Fruit fly (Drosophila melanogaster) whole organism, prepupa: Measurements from ENCODE around the gene BthD.

Source experiments
- Blimp-1 ChIP-seq: fragments of 200-800 bp; sonication (Bioruptor generic); optimal IDR thresholded peaks from 3 replicates; lab custom pipeline; 2017; ENCODE audit warnings: missing biosample characterization, missing genetic modification characterization, mild to moderate bottlenecking, moderate library complexity, missing genetic modification reagents
- CG10669 ChIP-seq: fragments of 200-800 bp; sonication (Bioruptor generic); optimal IDR thresholded peaks from 3 replicates; lab custom pipeline; 2018; ENCODE audit warnings: missing biosample characterization, mild to moderate bottlenecking, missing genetic modification characterization, moderate library complexity
- CG11902 ChIP-seq: fragments of 200-800 bp; sonication (Bioruptor generic); optimal IDR thresholded peaks from 3 replicates; lab custom pipeline; 2016; ENCODE audit warnings: missing biosample characterization, missing genetic modification characterization
- CG16779 ChIP-seq: fragments of 200-800 bp; sonication (Bioruptor generic); optimal IDR thresholded peaks from 3 replicates; lab custom pipeline; 2017; ENCODE audit warnings: missing biosample characterization, mild to moderate bottlenecking, missing genetic modification characterization
- CG32006 ChIP-seq: fragments of 200-800 bp; sonication (Bioruptor generic); optimal IDR thresholded peaks from 3 replicates; lab custom pipeline; 2017; ENCODE audit warnings: missing biosample characterization, mild to moderate bottlenecking, missing genetic modification characterization
- CG34406 ChIP-seq: fragments of 200-800 bp; sonication (Bioruptor generic); optimal IDR thresholded peaks from 3 replicates; lab custom pipeline; 2016; ENCODE audit warnings: missing biosample characterization, missing genetic modification characterization
- CG4318 ChIP-seq: fragments of 200-800 bp; sonication (Bioruptor generic); optimal IDR thresholded peaks from 3 replicates; lab custom pipeline; 2017; ENCODE audit warnings: missing biosample characterization, mild to moderate bottlenecking, missing genetic modification characterization
- CG6163 ChIP-seq: fragments of 200-800 bp; sonication (Bioruptor generic); IDR thresholded peaks from 3 replicates; pipeline ENCODE4 v1.3.6; 2022; ENCODE audit warnings: missing biosample characterization, missing genetic modification characterization
- CG7368 ChIP-seq: fragments of 200-800 bp; sonication (Bioruptor generic); optimal IDR thresholded peaks from 3 replicates; lab custom pipeline; 2016; ENCODE audit warnings: missing biosample characterization, missing genetic modification characterization
- CG8119 ChIP-seq: fragments of 200-800 bp; sonication (Bioruptor generic); IDR thresholded peaks from 3 replicates; pipeline ENCODE4 v1.3.6; 2022; ENCODE audit warnings: missing biosample characterization, missing genetic modification characterization
- CG8632 ChIP-seq: fragments of 200-800 bp; sonication (Bioruptor generic); optimal IDR thresholded peaks from 3 replicates; lab custom pipeline; 2016; ENCODE audit warnings: missing biosample characterization, missing genetic modification characterization
- CG9139 ChIP-seq: fragments of 200-800 bp; sonication (Bioruptor generic); optimal IDR thresholded peaks from 3 replicates; lab custom pipeline; 2017; ENCODE audit warnings: missing biosample characterization, mild to moderate bottlenecking, missing genetic modification characterization
- Eip78C ChIP-seq: fragments of 200-800 bp; sonication (Bioruptor generic); peaks from one replicate; lab custom pipeline; 2016; ENCODE audit warnings: missing biosample characterization, missing genetic modification characterization
- Eip93F ChIP-seq: fragments of 200-800 bp; sonication (Bioruptor generic); optimal IDR thresholded peaks from 2 replicates; lab custom pipeline; 2016; ENCODE audit warnings: missing biosample characterization, mild to moderate bottlenecking, missing genetic modification characterization
- Ets96B ChIP-seq: fragments of 200-800 bp; optimal IDR thresholded peaks from 2 replicates; lab custom pipeline; 2019; ENCODE audit warnings: missing biosample characterization, mild to moderate bottlenecking, missing genetic modification characterization, moderate library complexity
- Gug ChIP-seq: fragments of 200-800 bp; sonication (Bioruptor generic); IDR thresholded peaks from 2 replicates; pipeline ENCODE4 v1.3.6; 2022; ENCODE audit warnings: missing biosample characterization, missing genetic modification characterization
- Hr38 ChIP-seq: sonication (Bioruptor generic); optimal IDR thresholded peaks from 2 replicates; lab custom pipeline; 2016; ENCODE audit warnings: missing biosample characterization, missing genetic modification characterization
- Lpt ChIP-seq: fragments of 200-800 bp; sonication (Bioruptor generic); optimal IDR thresholded peaks from 3 replicates; lab custom pipeline; 2016; ENCODE audit warnings: missing biosample characterization, missing genetic modification characterization
- Met ChIP-seq: fragments of 200-800 bp; sonication (Bioruptor generic); optimal IDR thresholded peaks from 3 replicates; lab custom pipeline; 2016; ENCODE audit warnings: missing biosample characterization, missing genetic modification characterization
- OdsH ChIP-seq: fragments of 200-800 bp; sonication (Bioruptor generic); optimal IDR thresholded peaks from 3 replicates; lab custom pipeline; 2016; ENCODE audit warnings: missing biosample characterization, missing genetic modification characterization
- Smox ChIP-seq: fragments of 200-800 bp; sonication (Bioruptor generic); optimal IDR thresholded peaks from 3 replicates; lab custom pipeline; 2016; ENCODE audit warnings: missing biosample characterization, missing genetic modification characterization
- Sox15 ChIP-seq: fragments of 200-800 bp; sonication (Bioruptor generic); optimal IDR thresholded peaks from 3 replicates; lab custom pipeline; 2016; ENCODE audit warnings: missing biosample characterization, missing genetic modification characterization
- acj6 ChIP-seq: fragments of 200-800 bp; sonication (Bioruptor generic); optimal IDR thresholded peaks from 3 replicates; lab custom pipeline; 2016; ENCODE audit warnings: missing biosample characterization, missing genetic modification characterization
- cyc ChIP-seq: fragments of 200-800 bp; sonication (Bioruptor generic); optimal IDR thresholded peaks from 3 replicates; lab custom pipeline; 2016; ENCODE audit warnings: missing biosample characterization, missing genetic modification characterization
- eg ChIP-seq: fragments of 200-800 bp; sonication (Bioruptor generic); IDR thresholded peaks from 3 replicates; pipeline ENCODE4 v1.3.6; 2022; ENCODE audit warnings: missing biosample characterization, missing genetic modification characterization
- esn ChIP-seq: fragments of 200-800 bp; sonication (Bioruptor generic); optimal IDR thresholded peaks from 2 replicates; lab custom pipeline; 2016; ENCODE audit warnings: missing biosample characterization, mild to moderate bottlenecking, missing genetic modification characterization, moderate library complexity
- fkh ChIP-seq: fragments of 200-800 bp; sonication (Bioruptor generic); optimal IDR thresholded peaks from 3 replicates; lab custom pipeline; 2017; ENCODE audit warnings: missing biosample characterization, mild to moderate bottlenecking, missing genetic modification characterization, moderate library complexity
- lz ChIP-seq: fragments of 200-800 bp; sonication (Bioruptor generic); optimal IDR thresholded peaks from 3 replicates; lab custom pipeline; 2016; ENCODE audit warnings: missing biosample characterization, missing genetic modification characterization
- pdm3 ChIP-seq: fragments of 200-800 bp; sonication (Bioruptor generic); optimal IDR thresholded peaks from 3 replicates; lab custom pipeline; 2016; ENCODE audit warnings: missing biosample characterization, missing genetic modification characterization
- spab ChIP-seq: fragments of 200-800 bp; sonication (Bioruptor generic); optimal IDR thresholded peaks from 2 replicates; lab custom pipeline; 2017; ENCODE audit warnings: missing biosample characterization, mild to moderate bottlenecking, missing genetic modification characterization, missing genetic modification reagents
- ss ChIP-seq, 2 experiments: fragments of 200-800 bp; sonication (Bioruptor generic); optimal IDR thresholded peaks; 2 replicates in 1 of 2; 3 replicates in 1 of 2; lab custom pipeline; 2017 to 2018; ENCODE audit warnings: mild to moderate bottlenecking in 2 of 2, missing biosample characterization in 2 of 2, missing genetic modification characterization in 2 of 2, moderate library complexity in 1 of 2

The BthD gene

DNA sequence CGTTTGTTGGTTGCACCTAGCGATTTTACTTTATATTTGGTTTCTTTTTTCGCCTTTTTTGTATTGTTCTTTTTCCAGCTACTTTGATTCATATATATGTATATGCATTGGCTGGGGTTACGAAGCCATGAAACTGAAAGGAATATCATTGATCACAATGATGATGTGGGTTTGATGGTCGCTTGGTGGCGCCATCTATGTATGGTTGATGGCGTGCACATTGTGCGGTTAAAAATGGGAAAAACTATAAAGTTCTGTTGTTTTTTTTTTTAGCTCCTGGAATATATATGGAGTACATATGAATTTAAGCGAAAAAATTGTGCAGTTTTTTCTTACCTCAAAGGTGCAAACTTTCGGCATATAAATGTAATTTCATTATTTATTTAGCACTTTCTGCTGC is 25.0 kb upstream of the BthD start:
- TF ChIP-seq Lpt (GFP tag; lab: Kevin White, UChicago) (no peak), lz (no peak), CG8632 (GFP tag; lab: Kevin White, UChicago) (no peak), Met (GFP tag; lab: Kevin White, UChicago) (no peak), CG9139 (no peak), fkh (GFP tag; lab: Kevin White, UChicago) (no peak), spab (GFP tag; lab: Kevin White, UChicago) (no peak), Ets96B (no peak), CG34406 (GFP tag; lab: Kevin White, UChicago) (no peak), CG7368 (GFP tag; lab: Kevin White, UChicago) (no peak), ss (GFP tag; optimal IDR thresholded peaks at IDR 0.05; lab: Kevin White, UChicago) (no peak), OdsH (GFP tag; lab: Kevin White, UChicago) (no peak), Eip78C (GFP tag; lab: Kevin White, UChicago) (no peak), Eip93F (GFP tag; lab: Kevin White, UChicago) (no peak), CG11902 (GFP tag; lab: Kevin White, UChicago) (no peak), esn (no peak)

dm6 chrX:13593667-13594066 is 18.3 kb upstream of the BthD start:
- TF ChIP-seq Met (GFP tag; lab: Kevin White, UChicago) (no peak), CG10669 (GFP tag; lab: Kevin White, UChicago) (no peak), Eip93F (GFP tag; lab: Kevin White, UChicago) (no peak), lz (no peak), Blimp-1 (GFP tag; lab: Kevin White, UChicago) (no peak)
- TF ChIP-seq, all 60 proteins: peak for 0

dm6 chrX:13597753-13598152 is 14.2 kb upstream of the BthD start:
- TF ChIP-seq OdsH (GFP tag; lab: Kevin White, UChicago) = no peak

dm6 chrX:13602071-13602858 is 9.7 kb upstream of the BthD start, which contains the start of gene up:
Gene up (minus strand): TSS chrX:13602578.
- TF ChIP-seq pdm3 (no peak), eg (GFP tag; lab: Robert Waterston, UW) (0 out of 3 replicates have a peak, but pooled peaks have one; percentile 21)

- no peak for TF ChIP-seq CG6163
Observed at dm6 chrX:13604499-13604898, 7.4 kb upstream of the BthD start.

dm6 chrX:13605381-13605780 is 6.5 kb upstream of the BthD start, which contains the start of gene CG11178:
Gene CG11178 (plus strand): TSS chrX:13605681.
- no peak for TF ChIP-seq Smox (GFP tag; lab: Kevin White, UChicago)
- no peak for TF ChIP-seq acj6 (GFP tag; lab: Kevin White, UChicago)
- TF ChIP-seq CG32006 (GFP tag; lab: Kevin White, UChicago) = no peak
- no peak for TF ChIP-seq spab (GFP tag; lab: Kevin White, UChicago)
- no peak for TF ChIP-seq CG4318 (GFP tag; lab: Kevin White, UChicago)
- TF ChIP-seq Sox15 = no peak
- TF ChIP-seq OdsH (GFP tag; lab: Kevin White, UChicago) = no peak
- TF ChIP-seq Gug (GFP tag; lab: Robert Waterston, UW) = no peak
- no peak for TF ChIP-seq CG8119 (GFP tag; lab: Robert Waterston, UW)
- no peak for TF ChIP-seq Ets96B
- TF ChIP-seq CG16779 (tag; lab: Kevin White, UChicago) = no peak
- no peak for TF ChIP-seq ss (GFP tag; optimal IDR thresholded peaks at IDR 0.05; lab: Kevin White, UChicago)
- no peak for TF ChIP-seq CG6163
- no peak for TF ChIP-seq cyc
- TF ChIP-seq Hr38 (GFP tag; lab: Kevin White, UChicago) = no peak
- no peak for TF ChIP-seq fkh (GFP tag; lab: Kevin White, UChicago)
